Worm (Caenorhabditis elegans) whole organism, L2 larva: ENCODE data around the gene C10E2.2.

Source experiments
- C34F6.9 ChIP-seq: fragments of 150-350 bp; optimal IDR thresholded peaks from 2 replicates; lab custom pipeline; 2014; ENCODE audit warnings: missing biosample characterization, missing genetic modification characterization
- F13H6.1 ChIP-seq: sonication (generic microtip); optimal IDR thresholded peaks from 2 replicates; lab custom pipeline; 2016; ENCODE audit warnings: missing genetic modification characterization, missing compliant biosample characterization
- Y55F3AM.14 ChIP-seq: fragments of 200-800 bp; sonication (Bioruptor generic); optimal IDR thresholded peaks from 2 replicates; lab custom pipeline; 2018; ENCODE audit warnings: mild to moderate bottlenecking, missing genetic modification characterization, missing compliant biosample characterization
- ZK546.5 ChIP-seq: sonication (generic microtip); optimal IDR thresholded peaks from 2 replicates; lab custom pipeline; 2017; ENCODE audit warnings: missing biosample characterization, missing genetic modification characterization
- alr-1 ChIP-seq: fragments of 150-350 bp; optimal IDR thresholded peaks from 2 replicates; lab custom pipeline; 2014; ENCODE audit warnings: missing biosample characterization, missing genetic modification characterization
- aly-2 ChIP-seq: fragments of 150-350 bp; optimal IDR thresholded peaks from 2 replicates; lab custom pipeline; 2014; ENCODE audit warnings: missing biosample characterization, missing genetic modification characterization
- blmp-1 ChIP-seq: sonication (generic microtip); optimal IDR thresholded peaks from 2 replicates; lab custom pipeline; 2017; ENCODE audit warnings: missing genetic modification characterization, mild to moderate bottlenecking, missing compliant biosample characterization, antibody characterized with exemption, moderate library complexity; ENCODE audit not compliant: insufficient read depth
- ceh-16 ChIP-seq: fragments of 150-350 bp; optimal IDR thresholded peaks from 2 replicates; lab custom pipeline; 2014; ENCODE audit warnings: missing biosample characterization, missing genetic modification characterization
- ceh-82 ChIP-seq: fragments of 150-350 bp; optimal IDR thresholded peaks from 2 replicates; lab custom pipeline; 2014; ENCODE audit warnings: missing biosample characterization, missing genetic modification characterization
- crh-2 ChIP-seq: sonication (generic microtip); optimal IDR thresholded peaks from 2 replicates; lab custom pipeline; 2017; ENCODE audit warnings: missing biosample characterization, missing genetic modification characterization
- egl-27 ChIP-seq: sonication (generic microtip); optimal IDR thresholded peaks from 3 replicates; lab custom pipeline; 2017; ENCODE audit warnings: missing biosample characterization, missing genetic modification reagents, missing genetic modification characterization
- fos-1 ChIP-seq: fragments of 150-350 bp; optimal IDR thresholded peaks from 2 replicates; lab custom pipeline; 2014; ENCODE audit warnings: missing biosample characterization, missing genetic modification characterization
- gmeb-1 ChIP-seq: fragments of 150-350 bp; optimal IDR thresholded peaks from 2 replicates; lab custom pipeline; 2014; ENCODE audit warnings: missing biosample characterization, missing genetic modification characterization
- lin-11 ChIP-seq: fragments of 150-350 bp; sonication (generic microtip); optimal IDR thresholded peaks from 2 replicates; lab custom pipeline; 2014; ENCODE audit warnings: missing biosample characterization, missing genetic modification characterization, inconsistent platforms, mixed read lengths
- lin-13 ChIP-seq: fragments of 150-350 bp; optimal IDR thresholded peaks from 2 replicates; lab custom pipeline; 2014; ENCODE audit warnings: missing biosample characterization, missing genetic modification reagents, missing genetic modification characterization
- lsy-2 ChIP-seq, 2 experiments: fragments of 150-350 bp in 1 of 2; sonication (generic microtip) in 1 of 2; optimal IDR thresholded peaks; 2 replicates each; lab custom pipeline; 2014 to 2017; ENCODE audit warnings: missing biosample characterization in 2 of 2, missing genetic modification characterization in 2 of 2
- mab-5 ChIP-seq: fragments of 150-350 bp; optimal IDR thresholded peaks from 2 replicates; lab custom pipeline; 2014; ENCODE audit warnings: missing biosample characterization, missing genetic modification characterization
- mbf-1 ChIP-seq: sonication (generic microtip); optimal IDR thresholded peaks from 2 replicates; lab custom pipeline; 2017; ENCODE audit warnings: missing biosample characterization, missing genetic modification characterization
- mdl-1 ChIP-seq, 2 experiments: fragments of 150-350 bp in 1 of 2; sonication (generic microtip) in 1 of 2; optimal IDR thresholded peaks; 2 replicates each; lab custom pipeline; 2017; ENCODE audit warnings: missing biosample characterization in 2 of 2, missing genetic modification characterization in 2 of 2
- nhr-11 ChIP-seq: fragments of 150-350 bp; optimal IDR thresholded peaks from 2 replicates; lab custom pipeline; 2014; ENCODE audit warnings: missing biosample characterization, missing genetic modification characterization
- nhr-129 ChIP-seq: fragments of 150-350 bp; optimal IDR thresholded peaks from 2 replicates; lab custom pipeline; 2014; ENCODE audit warnings: missing biosample characterization, missing genetic modification characterization
- nhr-21 ChIP-seq: fragments of 150-350 bp; optimal IDR thresholded peaks from 2 replicates; lab custom pipeline; 2014; ENCODE audit warnings: missing biosample characterization, missing genetic modification characterization
- nhr-237 ChIP-seq: fragments of 150-350 bp; optimal IDR thresholded peaks from 2 replicates; lab custom pipeline; 2014; ENCODE audit warnings: missing biosample characterization, missing genetic modification characterization
- nhr-25 ChIP-seq: fragments of 150-350 bp; sonication (generic microtip); optimal IDR thresholded peaks from 3 replicates; lab custom pipeline; 2014; ENCODE audit warnings: missing biosample characterization, missing genetic modification characterization
- nhr-6 ChIP-seq: fragments of 150-350 bp; optimal IDR thresholded peaks from 2 replicates; lab custom pipeline; 2014; ENCODE audit warnings: missing biosample characterization, missing genetic modification characterization
- nhr-77 ChIP-seq: fragments of 150-350 bp; optimal IDR thresholded peaks from 2 replicates; lab custom pipeline; 2014; ENCODE audit warnings: missing biosample characterization, missing genetic modification characterization
- peb-1 ChIP-seq: fragments of 150-350 bp; optimal IDR thresholded peaks from 2 replicates; lab custom pipeline; 2014; ENCODE audit warnings: missing biosample characterization, missing genetic modification characterization
- sem-4 ChIP-seq: fragments of 150-350 bp; optimal IDR thresholded peaks from 2 replicates; lab custom pipeline; 2014; ENCODE audit warnings: missing biosample characterization, missing genetic modification reagents, missing genetic modification characterization
- skn-1 ChIP-seq: sonication (generic microtip); optimal IDR thresholded peaks from 2 replicates; lab custom pipeline; 2017; ENCODE audit warnings: missing biosample characterization, missing genetic modification characterization
- sma-3 ChIP-seq: sonication (generic microtip); optimal IDR thresholded peaks from 2 replicates; lab custom pipeline; 2016; ENCODE audit warnings: missing genetic modification reagents, missing genetic modification characterization, missing compliant biosample characterization
- sma-9 ChIP-seq, 2 experiments: fragments of 150-350 bp in 1 of 2; sonication (generic microtip) in 1 of 2; optimal IDR thresholded peaks; 2 replicates each; lab custom pipeline; 2014 to 2016; ENCODE audit warnings: missing genetic modification characterization in 2 of 2, mild to moderate bottlenecking in 1 of 2, missing biosample characterization in 1 of 2, missing compliant biosample characterization in 1 of 2, missing genetic modification reagents in 1 of 2, moderate library complexity in 1 of 2
- snpc-4 ChIP-seq: fragments of 150-350 bp; optimal IDR thresholded peaks from 2 replicates; lab custom pipeline; 2014; ENCODE audit warnings: missing biosample characterization, missing genetic modification characterization
- unc-39 ChIP-seq: fragments of 150-350 bp; optimal IDR thresholded peaks from 2 replicates; lab custom pipeline; 2014; ENCODE audit warnings: missing biosample characterization, missing genetic modification characterization
- unc-55 ChIP-seq: fragments of 150-350 bp; sonication (generic microtip); optimal IDR thresholded peaks from 3 replicates; lab custom pipeline; 2014; ENCODE audit warnings: missing biosample characterization, missing genetic modification reagents, missing genetic modification characterization
- unc-62 ChIP-seq: fragments of 150-350 bp; optimal IDR thresholded peaks from 2 replicates; lab custom pipeline; 2014; ENCODE audit warnings: missing biosample characterization, missing genetic modification reagents, missing genetic modification characterization
- zag-1 ChIP-seq: fragments of 150-350 bp; optimal IDR thresholded peaks from 2 replicates; lab custom pipeline; 2014; ENCODE audit warnings: missing biosample characterization, missing genetic modification characterization
- ztf-1 ChIP-seq: fragments of 200-800 bp; sonication (Bioruptor generic); conservative IDR thresholded peaks from 2 replicates; pipeline ENCODE4 v1.3.6; 2022; ENCODE audit warnings: missing genetic modification characterization, missing compliant biosample characterization
- ztf-11 ChIP-seq: sonication (generic microtip); optimal IDR thresholded peaks from 2 replicates; lab custom pipeline; 2017; ENCODE audit warnings: missing biosample characterization, missing genetic modification characterization
- ztf-4 ChIP-seq: fragments of 150-350 bp; optimal IDR thresholded peaks from 2 replicates; lab custom pipeline; 2014; ENCODE audit warnings: missing biosample characterization, missing genetic modification characterization

Gene C10E2.2

ce11 chrX:16724954-16725353 lies 20.1 kb upstream of the C10E2.2 start:
- TF ChIP-seq ztf-4 (tag; lab: Kevin White, UChicago) (no peak), sma-9 (GFP tag; optimal IDR thresholded peaks at IDR 0.05; lab: Kevin White, UChicago) (peak; percentile 43), sma-9 (tag; optimal IDR thresholded peaks at IDR 0.05; lab: Kevin White, UChicago) (no peak), nhr-11 (tag; lab: Kevin White, UChicago) (no peak), nhr-21 (tag; lab: Kevin White, UChicago) (peak; percentile 47), lsy-2 (tag; optimal IDR thresholded peaks at IDR 0.05; lab: Kevin White, UChicago) (no peak), nhr-237 (tag; lab: Kevin White, UChicago) (no peak), sma-3 (GFP tag; lab: Kevin White, UChicago) (peak; percentile 39), lin-11 (tag; lab: Kevin White, UChicago) (no peak), fos-1 (tag; lab: Kevin White, UChicago) (peak; percentile 24), peb-1 (no peak), ceh-16 (tag; lab: Kevin White, UChicago) (no peak), zag-1 (tag; lab: Kevin White, UChicago) (no peak)

- peak; percentile 87 for TF ChIP-seq lin-13 (GFP tag; lab: Kevin White, UChicago)
- TF ChIP-seq gmeb-1 (tag; lab: Kevin White, UChicago) = peak; percentile 62
- peak; percentile 87 for TF ChIP-seq Y55F3AM.14
- peak; percentile 85 for TF ChIP-seq fos-1 (tag; lab: Kevin White, UChicago)
- TF ChIP-seq zag-1 (tag; lab: Kevin White, UChicago) = peak; percentile 89
- TF ChIP-seq peb-1 = no peak
- TF ChIP-seq F13H6.1 (tag; lab: Kevin White, UChicago) = peak; percentile 98
- peak; percentile 92 for TF ChIP-seq lin-11 (tag; lab: Kevin White, UChicago)
- no peak for TF ChIP-seq ceh-82
- peak; percentile 95 for TF ChIP-seq crh-2
- TF ChIP-seq nhr-6 (tag; lab: Kevin White, UChicago) = peak; percentile 47
- TF ChIP-seq nhr-77 (tag; lab: Kevin White, UChicago) = no peak
- TF ChIP-seq ztf-1 (GFP tag; lab: Robert Waterston, UW) = no peak
- TF ChIP-seq mdl-1 (tag; optimal IDR thresholded peaks at IDR 0.05; lab: Kevin White, UChicago) = peak; percentile 86 to 92
- no peak for TF ChIP-seq ztf-11 (tag; lab: Kevin White, UChicago)
- TF ChIP-seq alr-1 = no peak
- peak; percentile 91 for TF ChIP-seq nhr-21 (tag; lab: Kevin White, UChicago)
- peak; percentile 43 for TF ChIP-seq unc-62 (GFP tag; lab: Kevin White, UChicago)
- peak; percentile 69 for TF ChIP-seq ceh-16 (tag; lab: Kevin White, UChicago)
- TF ChIP-seq mab-5 (tag; lab: Kevin White, UChicago) = peak; percentile 55
- peak; percentile 71 for TF ChIP-seq ztf-4 (tag; lab: Kevin White, UChicago)
- TF ChIP-seq unc-55 (GFP tag; lab: Kevin White, UChicago) = peak; percentile 93
- no peak for TF ChIP-seq mbf-1 (tag; lab: Kevin White, UChicago)
- peak; percentile 47 for TF ChIP-seq nhr-11 (tag; lab: Kevin White, UChicago)
- no peak for TF ChIP-seq aly-2 (tag; lab: Kevin White, UChicago)
- peak; percentile 94 for TF ChIP-seq sma-9 (GFP tag; optimal IDR thresholded peaks at IDR 0.05; lab: Kevin White, UChicago)
- TF ChIP-seq sma-9 (tag; optimal IDR thresholded peaks at IDR 0.05; lab: Kevin White, UChicago) = no peak
- TF ChIP-seq lsy-2 (tag; optimal IDR thresholded peaks at IDR 0.05; lab: Kevin White, UChicago) = peak; percentile 53 to 80
- TF ChIP-seq ZK546.5 (tag; lab: Kevin White, UChicago) = no peak
- peak; percentile 94 for TF ChIP-seq sem-4 (tag; lab: Kevin White, UChicago)
- peak; percentile 96 for TF ChIP-seq nhr-129 (tag; lab: Kevin White, UChicago)
- peak; percentile 94 for TF ChIP-seq sma-3 (GFP tag; lab: Kevin White, UChicago)
- TF ChIP-seq nhr-237 (tag; lab: Kevin White, UChicago) = peak; percentile 6
- TF ChIP-seq C34F6.9 (tag; lab: Kevin White, UChicago) = peak; percentile 83
- TF ChIP-seq nhr-25 (tag; lab: Kevin White, UChicago) = peak; percentile 91
- TF ChIP-seq snpc-4 (tag; lab: Kevin White, UChicago) = peak; percentile 75
- TF ChIP-seq unc-39 (tag; lab: Kevin White, UChicago) = no peak
- TF ChIP-seq egl-27 = peak; percentile 94
- TF ChIP-seq skn-1 (tag; lab: Kevin White, UChicago) = no peak
- TF ChIP-seq blmp-1 = peak; percentile 61
Observed at ce11 chrX:16726879-16727278, 18.2 kb upstream of the C10E2.2 start.
